Fruit fly (Drosophila melanogaster): ENCODE data around the gene CG15771.

Gene CG15771

DNA sequence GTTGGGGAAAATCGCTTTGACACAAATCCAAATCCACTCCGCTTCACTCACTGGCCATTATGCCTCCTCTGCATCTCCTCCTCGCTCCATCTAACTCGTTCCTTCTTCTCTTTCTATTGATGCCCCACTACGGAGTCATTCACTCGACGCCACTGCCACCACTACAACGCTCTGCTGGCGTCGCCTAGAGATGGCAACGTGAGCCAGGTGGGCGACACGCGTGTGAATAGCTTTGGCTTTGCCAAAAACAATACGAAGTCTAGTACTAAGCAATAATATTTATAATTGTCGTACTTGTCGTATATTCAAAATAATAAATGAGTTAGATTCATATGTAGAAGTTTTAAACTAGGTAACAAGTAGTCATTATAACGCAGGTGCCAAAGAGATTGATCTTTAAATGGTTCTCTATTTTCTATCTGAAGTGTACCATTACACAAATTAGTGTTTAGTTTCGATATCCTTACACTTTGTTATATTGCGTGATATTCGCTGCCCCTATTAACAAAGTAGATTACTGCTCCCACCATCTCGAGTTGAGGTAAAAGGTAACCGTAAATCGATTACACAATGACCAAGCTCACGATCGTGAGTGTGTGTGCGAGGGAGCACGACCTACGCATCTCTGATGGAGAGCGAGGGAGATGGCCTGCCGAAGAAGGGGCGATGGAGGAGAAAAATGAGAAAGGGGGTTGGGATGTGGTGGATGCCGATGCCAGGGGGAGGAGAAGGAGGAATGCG lies 10.2 kb upstream of the CG15771 start (continued):
- TF ChIP-seq Scr (GFP tag; IDR thresholded peaks at IDR 0.05; ENCODE audit: partially characterized antibody), result peak; percentile 69
- 0 out of 2 replicates have a peak, but pooled peaks have one; percentile 23 for TF ChIP-seq CG42726 (GFP tag; IDR thresholded peaks at IDR 0.05; ENCODE audit: partially characterized antibody)
- TF ChIP-seq CG6254 (GFP tag; optimal IDR thresholded peaks at IDR 0.05), result no peak
- TF ChIP-seq CG4360 (GFP tag; IDR thresholded peaks at IDR 0.05), result no peak
- no peak for TF ChIP-seq Camta (GFP tag; optimal IDR thresholded peaks at IDR 0.05)
- no peak for TF ChIP-seq fu2 (GFP tag; optimal IDR thresholded peaks at IDR 0.05)
- peak; percentile 37; the same call in 1 of the 3 replicates for TF ChIP-seq Opbp (GFP tag; IDR thresholded peaks at IDR 0.05; ENCODE audit: partially characterized antibody)
- TF ChIP-seq ase (GFP tag; IDR thresholded peaks at IDR 0.05), result no peak
- TF ChIP-seq mam (GFP tag; optimal IDR thresholded peaks at IDR 0.05), result peak; percentile 50
- TF ChIP-seq Rfx (GFP tag; IDR thresholded peaks at IDR 0.05), result peak; percentile 58
- no peak for TF ChIP-seq Eip74EF (GFP tag; optimal IDR thresholded peaks at IDR 0.05)
- no peak for TF ChIP-seq lmd (GFP tag; IDR thresholded peaks at IDR 0.05)
- no peak for TF ChIP-seq CG15073 (GFP tag; optimal IDR thresholded peaks at IDR 0.05)
- no peak for TF ChIP-seq Spps (tag; optimal IDR thresholded peaks at IDR 0.05)
- TF ChIP-seq Ptx1 (GFP tag; IDR thresholded peaks at IDR 0.05), result 0 out of 2 replicates have a peak, but pooled peaks have one; percentile 35
- TF ChIP-seq tx (GFP tag; optimal IDR thresholded peaks at IDR 0.05), result no peak
- no peak for TF ChIP-seq lbe (GFP tag; optimal IDR thresholded peaks at IDR 0.05)
- TF ChIP-seq wor (GFP tag; IDR thresholded peaks at IDR 0.05), result no peak
- TF ChIP-seq odd (GFP tag; optimal IDR thresholded peaks at IDR 0.05), result no peak
- peak; percentile 5 for TF ChIP-seq Myb (GFP tag; optimal IDR thresholded peaks at IDR 0.05)
- no peak for TF ChIP-seq Abd-B (GFP tag; optimal IDR thresholded peaks at IDR 0.05)
- TF ChIP-seq aop (GFP tag; IDR thresholded peaks at IDR 0.05), result no peak
- TF ChIP-seq grau (tag; optimal IDR thresholded peaks at IDR 0.05), result peak; percentile 9
- no peak for TF ChIP-seq sens-2 (GFP tag; IDR thresholded peaks at IDR 0.05)
- TF ChIP-seq CG3407 (GFP tag; optimal IDR thresholded peaks at IDR 0.05), result no peak
- TF ChIP-seq CG14667 (GFP tag; IDR thresholded peaks at IDR 0.05), result no peak
- TF ChIP-seq esg (GFP tag; conservative IDR thresholded peaks at IDR 0.05), result no peak
- TF ChIP-seq CG17359 (tag; optimal IDR thresholded peaks at IDR 0.05), result no peak
- no peak for TF ChIP-seq cg (GFP tag; optimal IDR thresholded peaks at IDR 0.05)
- peak; percentile 34; the same call in 1 of the 2 replicates for TF ChIP-seq onecut (GFP tag; IDR thresholded peaks at IDR 0.05)
- TF ChIP-seq CG2199 (GFP tag; IDR thresholded peaks at IDR 0.05), result no peak
- TF ChIP-seq cwo (GFP tag; optimal IDR thresholded peaks at IDR 0.05), result no peak
- no peak for TF ChIP-seq CG2116 (GFP tag; optimal IDR thresholded peaks at IDR 0.05)
- TF ChIP-seq twi (tag; optimal IDR thresholded peaks at IDR 0.05), result no peak
- no peak for TF ChIP-seq gt (GFP tag; IDR thresholded peaks at IDR 0.05)
- no peak for TF ChIP-seq CG10654 (GFP tag; optimal IDR thresholded peaks at IDR 0.05)
- peak; percentile 46 for TF ChIP-seq bbx (GFP tag; IDR thresholded peaks at IDR 0.05; ENCODE audit: partially characterized antibody)
- no peak for TF ChIP-seq CG3726 (GFP tag; IDR thresholded peaks at IDR 0.05)
- peak; percentile 30 for TF ChIP-seq CG1529 (GFP tag; optimal IDR thresholded peaks at IDR 0.05)
- no peak for TF ChIP-seq Deaf1 (tag; optimal IDR thresholded peaks at IDR 0.05)
- peak; percentile 57 for TF ChIP-seq lilli (GFP tag; optimal IDR thresholded peaks at IDR 0.05)
- TF ChIP-seq gcm2 (GFP tag; optimal IDR thresholded peaks at IDR 0.05), result no peak
- TF ChIP-seq CG3065 (GFP tag; optimal IDR thresholded peaks at IDR 0.05), result no peak
- TF ChIP-seq z (GFP tag; IDR thresholded peaks at IDR 0.05), result peak; percentile 62; the same call in 2 of the 3 replicates
- TF ChIP-seq toy (GFP tag; IDR thresholded peaks at IDR 0.05), result no peak
- no peak for TF ChIP-seq CkIIα-i1 (GFP tag; IDR thresholded peaks at IDR 0.05)
- TF ChIP-seq CG6272 (GFP tag; IDR thresholded peaks at IDR 0.05), result no peak
- TF ChIP-seq pnt (GFP tag; optimal IDR thresholded peaks at IDR 0.05), result no peak
- TF ChIP-seq CG2889 (GFP tag; IDR thresholded peaks at IDR 0.05), result no peak
- TF ChIP-seq CG30020 (tag; optimal IDR thresholded peaks at IDR 0.05), result no peak

Measured in whole organism, embryonic.